Worm (Caenorhabditis elegans) whole organism, mixed stage, embryonic: ENCODE data around the gene ZK84.5.
"Not testable (repeated sequence)": the region's sequence is repeated elsewhere in the genome, so short reads cannot be mapped to it uniquely, and the experiment has no call there.

Source experiments
- M03D4.4 ChIP-seq: sonication (generic microtip); optimal IDR thresholded peaks from 2 replicates; lab custom pipeline; 2017; ENCODE audit warnings: mild to moderate bottlenecking, missing genetic modification characterization, missing compliant biosample characterization
- bed-3 ChIP-seq: fragments of 200-800 bp; sonication (Bioruptor generic); optimal IDR thresholded peaks from 3 replicates; lab custom pipeline; 2018; ENCODE audit warnings: mild to moderate bottlenecking, missing genetic modification characterization, moderate library complexity, missing compliant biosample characterization
- blmp-1 ChIP-seq: fragments of 150-350 bp; optimal IDR thresholded peaks from 2 replicates; lab custom pipeline; 2014; ENCODE audit warnings: missing biosample characterization, missing genetic modification characterization
- ceh-39 ChIP-seq: fragments of 150-350 bp; optimal IDR thresholded peaks from 2 replicates; lab custom pipeline; 2014; ENCODE audit warnings: missing biosample characterization, missing genetic modification characterization
- ceh-43 ChIP-seq: fragments of 200-800 bp; sonication (Bioruptor generic); optimal IDR thresholded peaks from 2 replicates; lab custom pipeline; 2018; ENCODE audit warnings: mild to moderate bottlenecking, missing genetic modification characterization, moderate library complexity, missing compliant biosample characterization
- ceh-83 ChIP-seq: fragments of 200-800 bp; sonication (Bioruptor generic); optimal IDR thresholded peaks from 2 replicates; lab custom pipeline; 2018; ENCODE audit warnings: mild to moderate bottlenecking, missing genetic modification characterization, missing compliant biosample characterization
- ces-1 ChIP-seq: fragments of 150-350 bp; optimal IDR thresholded peaks from 2 replicates; lab custom pipeline; 2014; ENCODE audit warnings: missing biosample characterization, missing genetic modification reagents, missing genetic modification characterization
- drap-1 ChIP-seq: fragments of 200-800 bp; sonication (Bioruptor generic); optimal IDR thresholded peaks from 3 replicates; lab custom pipeline; 2018; ENCODE audit warnings: mild to moderate bottlenecking, missing genetic modification characterization, missing compliant biosample characterization
- elt-1 ChIP-seq: sonication (generic microtip); optimal IDR thresholded peaks from 2 replicates; lab custom pipeline; 2017; ENCODE audit warnings: missing genetic modification characterization, mild to moderate bottlenecking, missing compliant biosample characterization, antibody characterized with exemption, moderate library complexity, borderline replicate concordance; ENCODE audit not compliant: insufficient read depth
- elt-3 ChIP-seq: fragments of 150-350 bp; optimal IDR thresholded peaks from 2 replicates; lab custom pipeline; 2014; ENCODE audit warnings: missing biosample characterization, missing genetic modification characterization
- flh-1 ChIP-seq: fragments of 200-800 bp; sonication (Bioruptor generic); optimal IDR thresholded peaks from 2 replicates; lab custom pipeline; 2018; ENCODE audit warnings: mild to moderate bottlenecking, missing genetic modification characterization, moderate library complexity, missing compliant biosample characterization
- hlh-1 ChIP-seq: fragments of 150-350 bp; optimal IDR thresholded peaks from 2 replicates; lab custom pipeline; 2014; ENCODE audit warnings: missing biosample characterization, missing genetic modification reagents, missing genetic modification characterization
- lin-13 ChIP-seq: fragments of 150-350 bp; optimal IDR thresholded peaks from 2 replicates; lab custom pipeline; 2014; ENCODE audit warnings: missing biosample characterization, missing genetic modification characterization
- lsy-2 ChIP-seq: fragments of 150-350 bp; optimal IDR thresholded peaks from 2 replicates; lab custom pipeline; 2014; ENCODE audit warnings: missing biosample characterization, missing genetic modification characterization
- mab-5 ChIP-seq: fragments of 150-350 bp; optimal IDR thresholded peaks from 2 replicates; lab custom pipeline; 2014; ENCODE audit warnings: missing biosample characterization, missing genetic modification characterization
- mep-1 ChIP-seq: fragments of 150-350 bp; optimal IDR thresholded peaks from 2 replicates; lab custom pipeline; 2017; ENCODE audit warnings: missing biosample characterization, missing genetic modification reagents, missing genetic modification characterization, inconsistent platforms
- mls-2 ChIP-seq: sonication (generic microtip); optimal IDR thresholded peaks from 2 replicates; lab custom pipeline; 2016; ENCODE audit warnings: mild to moderate bottlenecking, missing genetic modification characterization, moderate library complexity, missing compliant biosample characterization
- nhr-2 ChIP-seq: fragments of 150-350 bp; optimal IDR thresholded peaks from 2 replicates; lab custom pipeline; 2014; ENCODE audit warnings: missing biosample characterization, missing genetic modification characterization
- nhr-237 ChIP-seq: fragments of 150-350 bp; optimal IDR thresholded peaks from 2 replicates; lab custom pipeline; 2014; ENCODE audit warnings: missing biosample characterization, missing genetic modification characterization
- nhr-76 ChIP-seq: sonication (generic microtip); optimal IDR thresholded peaks from 2 replicates; lab custom pipeline; 2017; ENCODE audit warnings: missing biosample characterization, missing genetic modification characterization
- pha-4 ChIP-seq: fragments of 150-350 bp; optimal IDR thresholded peaks from 2 replicates; lab custom pipeline; 2018; ENCODE audit warnings: missing biosample characterization, missing genetic modification reagents, missing genetic modification characterization
- sem-2 ChIP-seq: fragments of 200-800 bp; sonication (Bioruptor generic); optimal IDR thresholded peaks from 2 replicates; lab custom pipeline; 2018; ENCODE audit warnings: mild to moderate bottlenecking, missing genetic modification characterization, missing compliant biosample characterization
- snpc-4 ChIP-seq: fragments of 150-350 bp; optimal IDR thresholded peaks from 2 replicates; lab custom pipeline; 2014; ENCODE audit warnings: missing biosample characterization, missing genetic modification characterization
- tbx-8 ChIP-seq: fragments of 200-800 bp; sonication (Bioruptor generic); optimal IDR thresholded peaks from 2 replicates; lab custom pipeline; 2018; ENCODE audit warnings: mild to moderate bottlenecking, missing genetic modification characterization, moderate library complexity, missing compliant biosample characterization
- unc-120 ChIP-seq: sonication (generic microtip); optimal IDR thresholded peaks from 2 replicates; lab custom pipeline; 2017; ENCODE audit warnings: missing genetic modification characterization, missing compliant biosample characterization; ENCODE audit not compliant: poor library complexity, severe bottlenecking
- unc-39 ChIP-seq: fragments of 150-350 bp; optimal IDR thresholded peaks from 2 replicates; lab custom pipeline; 2014; ENCODE audit warnings: missing biosample characterization, missing genetic modification characterization
- unc-62 ChIP-seq: fragments of 150-350 bp; optimal IDR thresholded peaks from 2 replicates; lab custom pipeline; 2014; ENCODE audit warnings: missing biosample characterization, missing genetic modification reagents, missing genetic modification characterization
- ztf-11 ChIP-seq: fragments of 150-350 bp; optimal IDR thresholded peaks from 2 replicates; lab custom pipeline; 2014; ENCODE audit warnings: missing biosample characterization, missing genetic modification characterization

Gene ZK84.5

ce11 chrII:6026646-6027045, 10.3 kb upstream of the ZK84.5 start:
- TF ChIP-seq lin-13 (tag; lab: Kevin White, UChicago), result no peak
- no peak for TF ChIP-seq snpc-4 (tag; lab: Kevin White, UChicago)
- TF ChIP-seq bed-3, result no peak
- TF ChIP-seq drap-1 (GFP tag; lab: Kevin White, UChicago), result no peak
- no peak for TF ChIP-seq unc-39 (tag; lab: Kevin White, UChicago)
- TF ChIP-seq pha-4 (tag; lab: Kevin White, UChicago), result no peak
- no peak for TF ChIP-seq lsy-2 (tag; lab: Kevin White, UChicago)
- TF ChIP-seq mab-5 (tag; lab: Kevin White, UChicago), result no peak
- TF ChIP-seq, all 35 proteins: peak for 0

DNA sequence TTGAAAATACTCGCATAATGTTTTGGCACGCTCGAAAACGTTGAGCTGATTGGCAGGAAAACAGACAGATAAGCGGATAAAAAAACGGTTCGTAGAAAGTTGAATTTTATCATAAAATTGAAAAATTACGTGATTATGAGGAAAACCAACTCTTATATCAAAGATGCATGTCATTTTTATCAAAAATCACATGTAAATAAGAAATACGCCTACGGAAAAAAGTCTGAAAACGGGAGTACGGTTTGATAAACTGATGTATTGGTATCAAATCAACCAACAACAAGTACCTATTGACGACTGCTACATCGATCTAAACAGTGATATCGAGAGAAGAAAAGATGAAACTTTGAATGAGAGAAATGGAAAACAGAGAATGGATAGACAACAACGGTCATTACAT, 9.3 kb upstream of the ZK84.5 start:
- no peak for TF ChIP-seq drap-1 (GFP tag; lab: Kevin White, UChicago)
- no peak for TF ChIP-seq nhr-2 (tag; lab: Kevin White, UChicago)
- no peak for TF ChIP-seq lin-13 (tag; lab: Kevin White, UChicago)
- TF ChIP-seq nhr-76 (tag; lab: Kevin White, UChicago), result no peak
- TF ChIP-seq ztf-11 (tag; lab: Kevin White, UChicago), result no peak
- TF ChIP-seq M03D4.4 (tag; lab: Kevin White, UChicago), result no peak
- no peak for TF ChIP-seq blmp-1 (tag; lab: Kevin White, UChicago)
- TF ChIP-seq snpc-4 (tag; lab: Kevin White, UChicago), result no peak
- TF ChIP-seq unc-62 (GFP tag; lab: Kevin White, UChicago), result no peak
- TF ChIP-seq mls-2, result no peak
- no peak for TF ChIP-seq tbx-8 (GFP tag; lab: Kevin White, UChicago)
- TF ChIP-seq flh-1 (GFP tag; lab: Kevin White, UChicago), result no peak
- TF ChIP-seq nhr-237 (tag; lab: Kevin White, UChicago), result no peak
- no peak for TF ChIP-seq bed-3

DNA sequence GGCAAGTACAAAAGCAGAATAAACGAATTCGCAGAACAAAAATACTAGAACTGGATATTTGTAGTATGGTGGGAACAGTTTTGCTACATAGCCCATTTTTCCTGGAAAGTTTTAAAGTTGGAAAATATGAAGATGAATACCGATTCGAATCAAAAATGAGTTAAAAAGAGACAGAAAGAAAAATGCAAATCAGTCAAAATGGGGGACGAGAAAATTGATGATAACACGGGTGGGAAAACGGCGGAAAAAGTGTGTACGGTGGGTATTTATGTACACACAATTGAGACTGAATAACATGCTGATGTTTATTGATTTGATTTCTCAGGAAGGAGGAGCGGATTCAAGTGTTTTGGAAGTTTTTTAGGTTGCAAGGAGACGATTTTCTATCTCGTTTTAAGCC, 8.6 kb upstream of the ZK84.5 start, which contains the start of gene R12C12.9:
TSS of gene R12C12.9 (minus strand) at position 101 of the 400 bp plus-strand sequence.
- TF ChIP-seq mep-1 (tag; lab: Kevin White, UChicago), result no peak
- TF ChIP-seq hlh-1, result no peak
- TF ChIP-seq mab-5 (tag; lab: Kevin White, UChicago), result no peak
- TF ChIP-seq flh-1 (GFP tag; lab: Kevin White, UChicago), result no peak
- TF ChIP-seq tbx-8 (GFP tag; lab: Kevin White, UChicago), result no peak
- TF ChIP-seq snpc-4 (tag; lab: Kevin White, UChicago), result no peak
- TF ChIP-seq drap-1 (GFP tag; lab: Kevin White, UChicago), result no peak
- TF ChIP-seq unc-120 (tag; lab: Kevin White, UChicago), result no peak

ce11 chrII:6022596-6022995, 6.3 kb upstream of the ZK84.5 start:
- TF ChIP-seq elt-3 (no peak), ceh-83 (GFP tag; lab: Kevin White, UChicago) (no peak), snpc-4 (tag; lab: Kevin White, UChicago) (no peak), flh-1 (GFP tag; lab: Kevin White, UChicago) (no peak), lsy-2 (tag; lab: Kevin White, UChicago) (no peak), ces-1 (GFP tag; lab: Kevin White, UChicago) (no peak)

DNA sequence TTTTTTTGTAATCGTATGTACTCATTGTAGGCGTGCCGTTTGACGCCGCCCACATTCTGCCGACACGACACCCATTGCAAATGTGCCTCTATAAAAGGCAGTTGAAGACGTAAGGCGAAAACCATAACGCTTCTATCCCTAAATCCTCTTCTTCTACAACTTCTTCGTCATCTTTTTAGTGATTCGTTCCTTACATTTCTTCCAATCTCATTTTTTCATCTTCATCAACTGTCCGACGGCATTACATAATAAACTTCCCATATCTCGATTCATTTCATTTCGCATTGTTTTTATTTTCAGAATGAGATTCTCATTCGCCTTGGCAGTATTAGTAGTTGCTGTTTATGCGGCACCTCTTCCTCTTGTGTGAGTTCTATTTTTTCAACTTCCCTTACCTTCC, 4.0 kb upstream of the ZK84.5 start, which contains the start of gene ZK84.1:
TSS of gene ZK84.1 (plus strand) at position 301 of the 400 bp plus-strand sequence.
- TF ChIP-seq ceh-83 (GFP tag; lab: Kevin White, UChicago), result no peak
- no peak for TF ChIP-seq elt-1 (tag; lab: Kevin White, UChicago)
- TF ChIP-seq ceh-43, result no peak
- TF ChIP-seq nhr-76 (tag; lab: Kevin White, UChicago), result no peak
- no peak for TF ChIP-seq lsy-2 (tag; lab: Kevin White, UChicago)
- no peak for TF ChIP-seq sem-2 (GFP tag; lab: Kevin White, UChicago)
- no peak for TF ChIP-seq ztf-11 (tag; lab: Kevin White, UChicago)
- no peak for TF ChIP-seq lin-13 (tag; lab: Kevin White, UChicago)
- TF ChIP-seq ceh-39 (tag; lab: Kevin White, UChicago), result no peak
- no peak for TF ChIP-seq pha-4 (tag; lab: Kevin White, UChicago)
- TF ChIP-seq unc-39 (tag; lab: Kevin White, UChicago), result no peak

DNA sequence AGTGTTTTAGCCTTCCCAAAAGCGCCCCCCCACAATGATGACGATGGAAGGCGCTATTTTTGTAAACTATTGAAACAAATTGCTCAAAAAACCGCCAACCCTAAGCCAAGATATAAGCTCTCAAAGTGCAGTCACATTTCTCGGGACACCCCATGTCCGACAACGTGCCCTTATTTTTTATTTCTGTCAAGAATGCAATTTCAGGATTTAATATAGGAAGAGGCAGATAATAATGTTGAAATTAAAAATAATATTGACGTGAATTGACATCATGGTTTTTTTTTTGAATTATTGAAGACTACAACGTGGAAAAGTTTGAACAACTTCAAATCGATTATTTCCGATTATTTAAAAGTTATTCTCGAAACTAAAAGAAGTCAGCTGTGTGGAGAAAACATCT, 2.3 kb downstream of the ZK84.5 start, which contains the start of gene ZK84.2:
TSS of gene ZK84.2 (plus strand) at position 301 of the 400 bp plus-strand sequence.
- not testable (repeated sequence) for TF ChIP-seq ceh-43; mep-1 (tag; lab: Kevin White, UChicago); flh-1 (GFP tag; lab: Kevin White, UChicago)
- TF ChIP-seq, all 35 proteins: peak for 0; not testable (repeated sequence) for 35
